Worm (Caenorhabditis elegans) whole organism, late embryonic: ENCODE results near the gene snr-6.

Experiments
- C38D4.7 ChIP-seq: fragments of 200-800 bp; sonication (Bioruptor generic); optimal IDR thresholded peaks from 2 replicates; lab custom pipeline; 2018; ENCODE audit warnings: mild to moderate bottlenecking, missing genetic modification characterization, moderate library complexity, missing compliant biosample characterization
- K02D7.2 ChIP-seq: sonication (generic microtip); optimal IDR thresholded peaks from 2 replicates; lab custom pipeline; 2017; ENCODE audit warnings: mild to moderate bottlenecking, missing genetic modification characterization, missing compliant biosample characterization
- eyg-1 ChIP-seq: sonication (generic microtip); optimal IDR thresholded peaks from 2 replicates; lab custom pipeline; 2016; ENCODE audit warnings: missing genotype, missing genetic modification characterization, missing compliant biosample characterization
- hlh-30 ChIP-seq: sonication (generic microtip); optimal IDR thresholded peaks from 2 replicates; lab custom pipeline; 2017; ENCODE audit warnings: antibody characterized with exemption, missing genetic modification characterization, missing compliant biosample characterization; ENCODE audit not compliant: insufficient read depth
- lin-11 ChIP-seq: fragments of 200-800 bp; sonication (Bioruptor generic); optimal IDR thresholded peaks from 2 replicates; lab custom pipeline; 2018; ENCODE audit warnings: mild to moderate bottlenecking, missing genetic modification characterization, missing compliant biosample characterization
- pha-4 ChIP-seq: fragments of 150-350 bp; optimal IDR thresholded peaks from 2 replicates; lab custom pipeline; 2018; ENCODE audit warnings: missing biosample characterization, missing genetic modification reagents, missing genetic modification characterization
- tbx-2 ChIP-seq: sonication (generic microtip); optimal IDR thresholded peaks from 2 replicates; lab custom pipeline; 2016; ENCODE audit warnings: missing genetic modification characterization, missing compliant biosample characterization
- unc-55 ChIP-seq: sonication (generic microtip); optimal IDR thresholded peaks from 2 replicates; lab custom pipeline; 2017; ENCODE audit warnings: missing biosample characterization, missing genetic modification reagents, missing genetic modification characterization

DNA sequence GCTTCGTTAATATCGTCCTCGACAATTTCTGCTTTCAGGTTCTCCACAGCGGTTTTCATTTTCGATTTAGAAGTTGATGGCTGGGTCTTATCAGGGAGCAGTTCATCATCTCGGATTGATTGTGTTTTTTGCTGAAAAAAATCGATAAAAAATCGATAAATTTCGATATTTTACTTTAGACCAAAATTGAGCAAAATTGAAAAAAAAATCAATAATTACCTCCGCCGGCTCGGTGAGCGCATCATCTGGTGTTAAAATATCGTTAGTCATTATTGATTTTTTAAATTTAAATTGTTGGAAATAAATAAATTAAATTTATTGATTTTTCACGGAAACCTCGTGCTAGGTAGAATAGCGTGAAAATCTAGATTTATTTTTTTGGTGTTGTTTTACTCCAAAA, 34.3 kb downstream of the snr-6 start, which contains the start of gene Y49E10.10:
- TF ChIP-seq lin-11 (tag; lab: Kevin White, UChicago) (no peak), hlh-30 (tag; lab: Kevin White, UChicago) (no peak), unc-55 (GFP tag; lab: Kevin White, UChicago) (no peak), pha-4 (tag; lab: Kevin White, UChicago) (no peak), K02D7.2 (tag; lab: Kevin White, UChicago) (no peak), C38D4.7 (GFP tag; lab: Kevin White, UChicago) (no peak), eyg-1 (tag; lab: Kevin White, UChicago) (no peak), tbx-2 (no peak)
